Fruit fly (Drosophila melanogaster) whole organism: Measurements from ENCODE around the gene Daao2.

ENCODE experiments used
- CG8478 ChIP-seq: fragments of >200 bp; optimal IDR thresholded peaks from 2 replicates; lab custom pipeline; 2018; ENCODE audit warnings: inconsistent platforms
- Dll ChIP-seq: fragments of >200 bp; optimal IDR thresholded peaks from 2 replicates; lab custom pipeline; 2017
- EcR ChIP-seq, 2 experiments: fragments of >200 bp; optimal IDR thresholded peaks; 2 replicates each; lab custom pipeline; 2017; ENCODE audit warnings: missing biosample characterization in 2 of 2, missing genetic modification characterization in 2 of 2, missing genetic modification reagents in 2 of 2
- psq ChIP-seq: fragments of >200 bp; optimal IDR thresholded peaks from 2 replicates; lab custom pipeline; 2017

DNA sequence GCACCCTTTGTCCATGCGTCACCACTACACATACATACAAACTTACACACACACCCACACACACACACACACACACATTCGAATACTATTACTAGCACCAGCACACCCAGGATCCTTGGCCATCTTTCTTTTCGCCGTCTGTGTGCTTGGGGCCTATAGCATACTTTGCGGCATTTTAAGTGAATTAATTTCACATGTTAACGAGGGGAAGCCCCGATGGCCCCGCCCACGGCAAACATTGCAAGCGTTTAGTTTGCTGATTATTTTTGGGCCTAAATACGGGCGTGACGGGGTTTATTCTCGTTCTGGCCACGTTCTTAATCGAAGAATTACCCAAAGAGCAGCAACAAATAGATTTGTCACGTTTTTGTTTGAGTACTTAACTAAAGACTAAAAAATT lies 19.4 kb upstream of the Daao2 start:
- TF ChIP-seq psq (no peak), Dll (lab: Kevin White, UChicago) (no peak), CG8478 (lab: Kevin White, UChicago) (no peak), EcR (GFP tag; optimal IDR thresholded peaks at IDR 0.05; lab: Kevin White, UChicago) (no peak)
